Fruit fly (Drosophila melanogaster) whole organism, wandering third instar larva: ENCODE measurements around the gene cpb.

ENCODE experiments used
- CG9705 ChIP-seq: fragments of 200-800 bp; sonication (Bioruptor generic); optimal IDR thresholded peaks from 2 replicates; lab custom pipeline; 2018; ENCODE audit warnings: missing biosample characterization, mild to moderate bottlenecking, missing genetic modification characterization
- OdsH ChIP-seq: fragments of 200-800 bp; sonication (Bioruptor generic); optimal IDR thresholded peaks from 2 replicates; lab custom pipeline; 2016; ENCODE audit warnings: missing biosample characterization, mild to moderate bottlenecking, missing genetic modification characterization
- h ChIP-seq: fragments of 200-800 bp; sonication (Bioruptor generic); optimal IDR thresholded peaks from 3 replicates; lab custom pipeline; 2016; ENCODE audit warnings: missing biosample characterization, mild to moderate bottlenecking, missing genetic modification characterization
- usp ChIP-seq: fragments of >200 bp; optimal IDR thresholded peaks from 2 replicates; lab custom pipeline; 2017; ENCODE audit warnings: missing biosample characterization, missing genetic modification characterization

DNA sequence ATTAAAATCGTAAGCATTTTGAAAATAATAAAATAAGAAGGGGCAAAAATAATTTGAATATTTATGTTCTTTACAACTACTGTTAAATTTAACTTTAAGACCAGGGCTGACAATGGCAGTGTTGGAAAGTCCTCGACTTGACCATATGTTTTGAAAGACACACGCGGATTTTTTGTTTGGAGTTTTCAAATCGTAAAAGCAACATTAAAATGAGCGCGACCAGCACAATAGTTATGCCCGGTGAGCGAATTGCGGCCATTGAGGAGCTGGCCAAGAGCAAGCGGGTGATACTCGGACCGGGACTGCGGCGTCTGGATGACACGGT is 23.9 kb downstream of the cpb start, which contains the start of gene Rrp40:
- TF ChIP-seq CG9705 (GFP tag; lab: Kevin White, UChicago) = no peak
- TF ChIP-seq h = no peak
- TF ChIP-seq usp (GFP tag; lab: Kevin White, UChicago) = no peak
- TF ChIP-seq OdsH (GFP tag; lab: Kevin White, UChicago) = no peak
